Fruit fly (Drosophila melanogaster) whole organism, pupa: Measurements from ENCODE around the gene CG13474.
A peak's percentile ranks its signal among the peaks of the same experiment; 100 is the strongest.

ENCODE experiments used
- CG10348 ChIP-seq: fragments of 200-800 bp; sonication (Bioruptor generic); IDR thresholded peaks from 2 replicates; pipeline ENCODE4 v1.3.6; 2022; ENCODE audit warnings: missing biosample characterization, missing genetic modification characterization
- CG12605 ChIP-seq: fragments of 200-800 bp; sonication (Bioruptor generic); IDR thresholded peaks from 2 replicates; pipeline ENCODE4 v1.3.6; 2022; ENCODE audit warnings: missing biosample characterization, missing genetic modification characterization
- CG13204 ChIP-seq: fragments of 200-800 bp; sonication (Bioruptor generic); optimal IDR thresholded peaks from 2 replicates; lab custom pipeline; 2018; ENCODE audit warnings: missing biosample characterization, mild to moderate bottlenecking, missing genetic modification characterization, moderate library complexity
- CG14655 ChIP-seq: fragments of 200-800 bp; sonication (Bioruptor generic); optimal IDR thresholded peaks from 3 replicates; lab custom pipeline; 2017; ENCODE audit warnings: mild to moderate bottlenecking, missing biosample characterization, missing genetic modification reagents, missing genetic modification characterization
- CG15710 ChIP-seq: fragments of 200-800 bp; sonication (Bioruptor generic); optimal IDR thresholded peaks from 2 replicates; lab custom pipeline; 2018; ENCODE audit warnings: missing biosample characterization, mild to moderate bottlenecking, missing genetic modification characterization, moderate library complexity
- CG17806 ChIP-seq: fragments of 200-800 bp; sonication (Bioruptor generic); optimal IDR thresholded peaks from 2 replicates; lab custom pipeline; 2018; ENCODE audit warnings: missing biosample characterization, mild to moderate bottlenecking, missing genetic modification characterization, moderate library complexity
- CG32121 ChIP-seq: fragments of 200-800 bp; sonication (Bioruptor generic); IDR thresholded peaks from 2 replicates; pipeline ENCODE4 v1.3.6; 2022; ENCODE audit warnings: missing biosample characterization, missing genetic modification characterization
- CG34367 ChIP-seq: fragments of 200-800 bp; sonication (Bioruptor generic); optimal IDR thresholded peaks from 2 replicates; lab custom pipeline; 2018; ENCODE audit warnings: missing biosample characterization, mild to moderate bottlenecking, missing genetic modification characterization
- CG4496 ChIP-seq: fragments of 200-800 bp; sonication (Bioruptor generic); IDR thresholded peaks from 3 replicates; pipeline ENCODE4 v1.3.6; 2022; ENCODE audit warnings: missing biosample characterization, missing genetic modification characterization
- CG8159 ChIP-seq: fragments of 200-800 bp; sonication (Bioruptor generic); optimal IDR thresholded peaks from 3 replicates; lab custom pipeline; 2018; ENCODE audit warnings: missing biosample characterization, mild to moderate bottlenecking, missing genetic modification characterization, moderate library complexity
- CG8301 ChIP-seq: fragments of 200-800 bp; sonication (Bioruptor generic); optimal IDR thresholded peaks from 2 replicates; lab custom pipeline; 2018; ENCODE audit warnings: missing biosample characterization, mild to moderate bottlenecking, missing genetic modification characterization
- CG9948 ChIP-seq: fragments of 200-800 bp; sonication (Bioruptor generic); optimal IDR thresholded peaks from 2 replicates; lab custom pipeline; 2018; ENCODE audit warnings: missing biosample characterization, mild to moderate bottlenecking, missing genetic modification characterization, moderate library complexity
- D1 ChIP-seq: fragments of 200-800 bp; sonication (Bioruptor generic); optimal IDR thresholded peaks from 2 replicates; lab custom pipeline; 2018; ENCODE audit warnings: missing biosample characterization, mild to moderate bottlenecking, missing genetic modification characterization, moderate library complexity
- EcR ChIP-seq: fragments of 200-800 bp; sonication (Bioruptor generic); optimal IDR thresholded peaks from 3 replicates; lab custom pipeline; 2019; ENCODE audit warnings: missing biosample characterization, missing genetic modification characterization, mild to moderate bottlenecking, moderate library complexity, missing genetic modification reagents
- Ets98B ChIP-seq: fragments of 200-800 bp; sonication (Bioruptor generic); IDR thresholded peaks from 2 replicates; pipeline ENCODE4 v1.3.6; 2022; ENCODE audit warnings: missing biosample characterization, missing genetic modification characterization
- Pif1A ChIP-seq: fragments of 200-800 bp; sonication (Bioruptor generic); optimal IDR thresholded peaks from 3 replicates; lab custom pipeline; 2016; ENCODE audit warnings: missing biosample characterization, missing genetic modification characterization
- Pif1B ChIP-seq: fragments of 200-800 bp; sonication (Bioruptor generic); optimal IDR thresholded peaks from 3 replicates; lab custom pipeline; 2016; ENCODE audit warnings: missing biosample characterization, missing genetic modification characterization
- Snoo ChIP-seq: fragments of 200-800 bp; sonication (Bioruptor generic); optimal IDR thresholded peaks from 3 replicates; lab custom pipeline; 2017; ENCODE audit warnings: missing biosample characterization, mild to moderate bottlenecking, missing genetic modification characterization, inconsistent platforms
- fd96Ca ChIP-seq: fragments of 200-800 bp; sonication (Bioruptor generic); IDR thresholded peaks from 3 replicates; pipeline ENCODE4 v1.3.6; 2022; ENCODE audit warnings: missing biosample characterization, missing genetic modification characterization
- gl ChIP-seq: fragments of 200-800 bp; sonication (Bioruptor generic); optimal IDR thresholded peaks from 2 replicates; lab custom pipeline; 2018; ENCODE audit warnings: missing biosample characterization, mild to moderate bottlenecking, missing genetic modification characterization
- rn ChIP-seq: fragments of 200-800 bp; sonication (Bioruptor generic); IDR thresholded peaks from 2 replicates; pipeline ENCODE4 v1.3.6; 2022; ENCODE audit warnings: missing biosample characterization, missing genetic modification characterization

CG13474 gene

DNA sequence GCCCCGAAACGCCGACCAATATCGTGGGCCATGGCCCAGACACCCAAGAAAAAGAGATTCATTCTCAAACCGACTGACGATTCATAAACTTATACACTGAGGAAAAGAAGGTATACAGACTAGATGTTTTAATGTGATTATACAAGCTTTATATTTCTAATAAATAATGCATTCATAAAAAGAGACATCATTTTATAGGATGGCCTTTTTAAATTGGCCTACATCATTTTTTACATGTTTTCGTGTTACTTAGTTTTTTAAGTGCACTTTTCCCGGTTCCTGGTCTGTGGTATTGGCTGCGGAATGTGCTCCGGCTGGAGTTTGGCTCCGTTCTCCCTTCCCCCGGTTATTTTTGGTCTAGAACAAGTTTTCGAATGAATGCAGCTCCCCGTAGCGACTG lies 44.4 kb downstream of the CG13474 start:
- TF ChIP-seq Snoo (tag; lab: Kevin White, UChicago) = peak; percentile 76
- TF ChIP-seq Pif1B (GFP tag; lab: Kevin White, UChicago) = peak; percentile 90
- peak; percentile 82 for TF ChIP-seq rn
- TF ChIP-seq CG17806 (tag; lab: Kevin White, UChicago) = peak; percentile 97
- TF ChIP-seq CG8301 (tag; lab: Kevin White, UChicago) = peak; percentile 98
- TF ChIP-seq CG32121 = peak; percentile 65
- peak; percentile 43; the same call in 1 of the 2 replicates for TF ChIP-seq CG10348 (GFP tag; lab: Robert Waterston, UW)
- TF ChIP-seq fd96Ca (GFP tag; lab: Robert Waterston, UW) = peak; percentile 75
- TF ChIP-seq CG12605 (GFP tag; lab: Robert Waterston, UW) = peak; percentile 90
- TF ChIP-seq CG15710 = peak; percentile 97
- TF ChIP-seq Pif1A (GFP tag; lab: Kevin White, UChicago) = peak; percentile 92
- TF ChIP-seq CG9948 (tag; lab: Kevin White, UChicago) = peak; percentile 96
- TF ChIP-seq Ets98B (GFP tag; lab: Robert Waterston, UW) = peak; percentile 86
- peak; percentile 95 for TF ChIP-seq CG4496 (GFP tag; lab: Robert Waterston, UW)
- peak; percentile 97 for TF ChIP-seq CG8159 (tag; lab: Kevin White, UChicago)
- peak; percentile 92 for TF ChIP-seq CG13204
- TF ChIP-seq D1 (tag; lab: Kevin White, UChicago) = peak; percentile 87
- peak; percentile 90 for TF ChIP-seq gl (tag; lab: Kevin White, UChicago)
- TF ChIP-seq CG34367 (tag; lab: Kevin White, UChicago) = peak; percentile 95
- peak; percentile 97 for TF ChIP-seq CG14655 (GFP tag; lab: Kevin White, UChicago)
- peak; percentile 74 for TF ChIP-seq EcR

DNA sequence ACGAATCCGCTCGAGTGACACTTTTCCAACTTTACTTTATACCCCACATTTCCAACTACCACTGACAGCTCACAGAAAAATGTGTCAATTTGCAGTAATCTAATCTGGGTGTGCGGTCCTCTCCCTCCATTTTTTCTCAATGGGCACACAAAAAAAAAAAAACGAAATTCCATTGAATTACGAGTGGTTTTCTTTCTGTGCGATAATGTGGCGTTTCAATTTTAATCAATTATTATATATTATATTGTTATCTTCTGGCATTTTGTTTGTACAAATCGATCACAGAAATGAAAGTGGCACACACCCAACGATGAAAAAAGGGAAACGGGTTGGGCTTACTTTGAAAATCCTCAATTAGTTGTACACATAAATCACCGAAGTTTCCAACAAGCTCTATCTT lies 46.6 kb downstream of the CG13474 start:
- TF ChIP-seq gl (tag; lab: Kevin White, UChicago) = no peak
- TF ChIP-seq CG10348 (GFP tag; lab: Robert Waterston, UW) = no peak
- TF ChIP-seq CG4496 (GFP tag; lab: Robert Waterston, UW) = no peak
- TF ChIP-seq Pif1A (GFP tag; lab: Kevin White, UChicago) = no peak
- no peak for TF ChIP-seq CG34367 (tag; lab: Kevin White, UChicago)
- no peak for TF ChIP-seq CG8301 (tag; lab: Kevin White, UChicago)
- no peak for TF ChIP-seq D1 (tag; lab: Kevin White, UChicago)
- TF ChIP-seq CG13204 = no peak
- TF ChIP-seq Pif1B (GFP tag; lab: Kevin White, UChicago) = no peak
- TF ChIP-seq Snoo (tag; lab: Kevin White, UChicago) = no peak
- no peak for TF ChIP-seq EcR
- TF ChIP-seq CG15710 = no peak
- TF ChIP-seq CG32121 = no peak
- TF ChIP-seq CG8159 (tag; lab: Kevin White, UChicago) = no peak
- no peak for TF ChIP-seq CG9948 (tag; lab: Kevin White, UChicago)
- no peak for TF ChIP-seq fd96Ca (GFP tag; lab: Robert Waterston, UW)
- no peak for TF ChIP-seq rn
- TF ChIP-seq CG12605 (GFP tag; lab: Robert Waterston, UW) = no peak

DNA sequence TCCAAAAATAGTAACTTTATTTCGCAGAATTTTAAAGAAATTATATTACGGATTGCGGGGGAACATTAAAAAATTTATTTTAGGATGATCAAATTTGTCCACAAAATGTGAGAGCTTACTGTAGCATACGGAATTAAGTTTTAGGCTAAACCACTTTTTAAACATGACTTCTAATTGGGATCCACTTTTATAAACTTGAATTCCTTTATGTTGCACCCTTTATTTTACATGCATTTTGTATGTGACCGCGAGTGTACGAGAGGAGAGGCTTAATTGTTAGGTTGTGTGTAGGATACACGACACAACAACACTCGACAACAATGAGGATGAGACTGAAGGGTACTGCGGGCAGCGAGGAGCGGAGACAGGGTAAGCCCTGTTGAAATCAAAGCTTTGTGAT lies 48.0 kb downstream of the CG13474 start:
- TF ChIP-seq CG13204 = peak; percentile 36
- peak; percentile 26 for TF ChIP-seq CG14655 (GFP tag; lab: Kevin White, UChicago)
- peak; percentile 39 for TF ChIP-seq CG9948 (tag; lab: Kevin White, UChicago)
- TF ChIP-seq CG8159 (tag; lab: Kevin White, UChicago) = peak; percentile 9
- peak; percentile 2 for TF ChIP-seq Pif1A (GFP tag; lab: Kevin White, UChicago)
- TF ChIP-seq CG15710 = peak; percentile 4
- TF ChIP-seq Pif1B (GFP tag; lab: Kevin White, UChicago) = no peak
- peak; percentile 3 for TF ChIP-seq CG8301 (tag; lab: Kevin White, UChicago)
- TF ChIP-seq CG12605 (GFP tag; lab: Robert Waterston, UW) = no peak
- TF ChIP-seq CG32121 = no peak
- peak; percentile 12 for TF ChIP-seq CG34367 (tag; lab: Kevin White, UChicago)
- no peak for TF ChIP-seq fd96Ca (GFP tag; lab: Robert Waterston, UW)

DNA sequence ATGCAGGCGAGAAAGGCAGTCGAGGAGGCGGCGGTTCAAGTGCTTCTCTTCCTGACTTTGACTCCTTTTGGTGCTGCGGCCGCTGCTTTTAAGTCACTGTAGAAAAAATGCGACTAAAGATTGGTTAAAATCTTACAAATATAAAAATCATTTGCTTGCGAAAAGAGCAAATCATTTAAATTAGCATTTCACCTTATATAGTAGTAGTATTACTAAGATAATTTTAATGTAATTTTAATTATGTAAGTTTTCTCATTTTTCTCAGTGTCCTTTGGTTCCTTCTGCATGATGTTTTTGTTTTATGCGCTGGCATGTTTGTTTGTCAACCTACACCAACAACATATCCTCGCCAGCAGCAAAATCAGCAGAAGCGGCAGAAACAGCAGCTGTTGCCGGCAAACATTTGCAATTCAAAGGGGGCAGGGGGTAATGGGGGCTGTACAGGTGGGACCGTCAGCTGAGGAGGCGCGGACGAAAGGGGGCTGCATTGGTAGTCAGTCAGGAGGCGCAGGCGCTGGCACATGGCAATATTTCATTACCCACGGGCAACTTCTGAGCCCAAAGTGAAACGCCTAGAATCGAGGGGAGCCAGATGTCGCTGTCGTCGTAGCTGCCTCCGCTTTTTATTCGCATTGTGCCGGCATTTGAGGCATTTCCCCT lies 49.6 kb downstream of the CG13474 start:
- TF ChIP-seq CG32121 (no peak), Pif1B (GFP tag; lab: Kevin White, UChicago) (peak; percentile 68), gl (tag; lab: Kevin White, UChicago) (peak; percentile 39), CG8159 (tag; lab: Kevin White, UChicago) (peak; percentile 86), CG13204 (peak; percentile 62), CG15710 (peak; percentile 82), rn (no peak), CG17806 (tag; lab: Kevin White, UChicago) (peak; percentile 85), CG10348 (GFP tag; lab: Robert Waterston, UW) (no peak), Snoo (tag; lab: Kevin White, UChicago) (peak; percentile 58), Ets98B (GFP tag; lab: Robert Waterston, UW) (peak; percentile 57), CG8301 (tag; lab: Kevin White, UChicago) (peak; percentile 72), D1 (tag; lab: Kevin White, UChicago) (peak; percentile 58), Pif1A (GFP tag; lab: Kevin White, UChicago) (peak; percentile 69), EcR (peak; percentile 9), CG12605 (GFP tag; lab: Robert Waterston, UW) (peak; percentile 77), CG14655 (GFP tag; lab: Kevin White, UChicago) (peak; percentile 81), fd96Ca (GFP tag; lab: Robert Waterston, UW) (peak; percentile 32; the same call in 1 of the 3 replicates), CG9948 (tag; lab: Kevin White, UChicago) (peak; percentile 87), CG4496 (GFP tag; lab: Robert Waterston, UW) (peak; percentile 82; the same call in 2 of the 3 replicates), CG34367 (tag; lab: Kevin White, UChicago) (peak; percentile 66)
- TF ChIP-seq, all 21 proteins: peak for 18
